Worm (Caenorhabditis elegans): ENCODE measurements around the gene F56D6.23.

F56D6.23 gene

ce11 chrIV:3899719-3900554, 18.3 kb upstream of the F56D6.23 start, which contains the start of gene srz-62:
Gene srz-62, plus strand, starts transcription at chrIV:3900504.
- no peak for TF ChIP-seq R02D3.7 (tag; optimal IDR thresholded peaks at IDR 0.05)
- no peak for TF ChIP-seq blmp-1 (tag; optimal IDR thresholded peaks at IDR 0.05; ENCODE audit: insufficient read depth)
- TF ChIP-seq sem-4 (tag; optimal IDR thresholded peaks at IDR 0.05): no peak
- TF ChIP-seq ztf-1 (GFP tag; conservative IDR thresholded peaks at IDR 0.05): no peak
- TF ChIP-seq sma-9 (GFP tag; optimal IDR thresholded peaks at IDR 0.05): peak; percentile 49
- no peak for TF ChIP-seq sma-9 (tag; optimal IDR thresholded peaks at IDR 0.05)
- TF ChIP-seq alr-1 (tag; optimal IDR thresholded peaks at IDR 0.05): no peak
- no peak for TF ChIP-seq elt-1 (tag; optimal IDR thresholded peaks at IDR 0.05)
- TF ChIP-seq egl-27 (tag; optimal IDR thresholded peaks at IDR 0.05): peak; percentile 92
- no peak for TF ChIP-seq dmd-4 (tag; optimal IDR thresholded peaks at IDR 0.05)
- peak; percentile 48 for TF ChIP-seq crh-2 (tag; optimal IDR thresholded peaks at IDR 0.05)
- peak; percentile 100 for TF ChIP-seq fos-1 (tag; optimal IDR thresholded peaks at IDR 0.05)
- TF ChIP-seq mdl-1 (tag; optimal IDR thresholded peaks at IDR 0.05): peak in 1 of 2 experiments; percentile 55
- TF ChIP-seq ceh-82 (tag; optimal IDR thresholded peaks at IDR 0.05): no peak
- TF ChIP-seq nhr-6 (tag; optimal IDR thresholded peaks at IDR 0.05): no peak
- no peak for TF ChIP-seq ztf-4 (tag; optimal IDR thresholded peaks at IDR 0.05)
- no peak for TF ChIP-seq nhr-77 (tag; optimal IDR thresholded peaks at IDR 0.05)
- no peak for TF ChIP-seq unc-39 (tag; optimal IDR thresholded peaks at IDR 0.05)
- TF ChIP-seq ceh-16 (tag; optimal IDR thresholded peaks at IDR 0.05): no peak
- TF ChIP-seq F13H6.1 (tag; optimal IDR thresholded peaks at IDR 0.05): no peak
- TF ChIP-seq nhr-11 (tag; optimal IDR thresholded peaks at IDR 0.05): no peak
- peak; percentile 72 for TF ChIP-seq gmeb-1 (tag; optimal IDR thresholded peaks at IDR 0.05)

- TF ChIP-seq alr-1 (tag; optimal IDR thresholded peaks at IDR 0.05) (no peak), snpc-4 (tag; optimal IDR thresholded peaks at IDR 0.05) (no peak), mab-5 (tag; optimal IDR thresholded peaks at IDR 0.05) (no peak), gmeb-1 (tag; optimal IDR thresholded peaks at IDR 0.05) (no peak), Y55F3AM.14 (GFP tag; optimal IDR thresholded peaks at IDR 0.05) (no peak), dmd-4 (tag; optimal IDR thresholded peaks at IDR 0.05) (no peak), egl-27 (tag; optimal IDR thresholded peaks at IDR 0.05) (no peak), sma-9 (GFP tag; optimal IDR thresholded peaks at IDR 0.05) (no peak), sma-9 (tag; optimal IDR thresholded peaks at IDR 0.05) (no peak), skn-1 (tag; optimal IDR thresholded peaks at IDR 0.05) (no peak), unc-55 (GFP tag; optimal IDR thresholded peaks at IDR 0.05) (no peak), nhr-6 (tag; optimal IDR thresholded peaks at IDR 0.05) (no peak), nhr-129 (tag; optimal IDR thresholded peaks at IDR 0.05) (no peak), aly-2 (tag; optimal IDR thresholded peaks at IDR 0.05) (no peak), ceh-82 (tag; optimal IDR thresholded peaks at IDR 0.05) (no peak), zag-1 (tag; optimal IDR thresholded peaks at IDR 0.05) (no peak), F13H6.1 (tag; optimal IDR thresholded peaks at IDR 0.05) (no peak), ztf-4 (tag; optimal IDR thresholded peaks at IDR 0.05) (no peak)
These were observed 15.3 kb upstream of the F56D6.23 start, which contains the start of gene F56D6.6 for ce11 chrIV:3902955-3903354. Gene F56D6.6, plus strand, starts transcription at chrIV:3903255.

- TF ChIP-seq unc-55 (GFP tag; optimal IDR thresholded peaks at IDR 0.05): no peak
- TF ChIP-seq nhr-77 (tag; optimal IDR thresholded peaks at IDR 0.05): no peak
These were observed 13.6 kb upstream of the F56D6.23 start, which contains the start of gene F56D6.21 for ce11 chrIV:3904620-3905019. Gene F56D6.21, plus strand, starts transcription at chrIV:3904920.

- no peak for TF ChIP-seq sem-4 (tag; optimal IDR thresholded peaks at IDR 0.05)
- TF ChIP-seq mdl-1 (tag; optimal IDR thresholded peaks at IDR 0.05): no peak
- TF ChIP-seq unc-62 (GFP tag; optimal IDR thresholded peaks at IDR 0.05): no peak
- no peak for TF ChIP-seq fos-1 (tag; optimal IDR thresholded peaks at IDR 0.05)
- no peak for TF ChIP-seq peb-1 (tag; optimal IDR thresholded peaks at IDR 0.05)
- no peak for TF ChIP-seq ama-1 (optimal IDR thresholded peaks at IDR 0.05)
- no peak for TF ChIP-seq sma-3 (GFP tag; optimal IDR thresholded peaks at IDR 0.05)
- no peak for TF ChIP-seq lin-13 (GFP tag; optimal IDR thresholded peaks at IDR 0.05)
- TF ChIP-seq C34F6.9 (tag; optimal IDR thresholded peaks at IDR 0.05): no peak
- no peak for TF ChIP-seq aly-2 (tag; optimal IDR thresholded peaks at IDR 0.05)
- no peak for TF ChIP-seq nhr-23 (tag; optimal IDR thresholded peaks at IDR 0.05)
These were observed 11.9 kb upstream of the F56D6.23 start, which contains the start of gene F56D6.11 for ce11 chrIV:3906393-3906792. Gene F56D6.11, minus strand, starts transcription at chrIV:3906493.
